Worm (Caenorhabditis elegans): ENCODE results near the gene C50F4.8.

Gene C50F4.8

ce11 chrV:9480566-9480965 is 38.1 kb downstream of the C50F4.8 start, which contains the start of gene K06A4.6:
Gene K06A4.6, minus strand, starts transcription at chrV:9480666.
- TF ChIP-seq tbx-2 (tag; optimal IDR thresholded peaks at IDR 0.05) (no peak), fos-1 (tag; optimal IDR thresholded peaks at IDR 0.05) (no peak), lin-39 (tag; optimal IDR thresholded peaks at IDR 0.05) (no peak), skn-1 (tag; optimal IDR thresholded peaks at IDR 0.05) (no peak), ztf-11 (tag; optimal IDR thresholded peaks at IDR 0.05) (no peak), lsy-12 (tag; optimal IDR thresholded peaks at IDR 0.05) (no peak), jun-1 (tag; optimal IDR thresholded peaks at IDR 0.05) (no peak)

DNA sequence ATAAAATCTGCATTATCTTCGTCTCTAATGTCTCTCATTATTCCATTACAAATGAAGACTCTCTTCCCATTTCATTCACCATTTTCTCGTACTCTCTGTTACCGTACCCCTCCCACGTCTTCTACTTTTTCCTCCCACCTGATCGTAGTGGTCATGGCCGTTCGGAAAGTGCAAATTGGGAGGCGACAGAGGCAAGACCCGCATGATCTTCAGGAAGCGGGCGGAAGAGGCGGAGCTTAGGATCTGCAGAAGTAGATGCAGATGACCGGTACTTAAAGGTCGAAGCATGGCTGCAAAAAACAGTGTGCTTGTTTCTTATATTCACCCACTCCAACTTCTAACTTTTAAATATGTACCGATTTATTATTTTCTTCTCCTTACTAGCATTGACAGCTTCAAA is 40.8 kb downstream of the C50F4.8 start, which contains the start of gene nas-3:
Gene nas-3, plus strand, starts transcription at position 301 of the 400 bp plus-strand sequence.
- TF ChIP-seq R02D3.7 (tag; optimal IDR thresholded peaks at IDR 0.05) (no peak), nhr-28 (tag; optimal IDR thresholded peaks at IDR 0.05) (no peak), unc-62 (GFP tag; optimal IDR thresholded peaks at IDR 0.05) (no peak), ceh-82 (tag; optimal IDR thresholded peaks at IDR 0.05) (no peak), fos-1 (tag; optimal IDR thresholded peaks at IDR 0.05) (no peak), ceh-28 (tag; optimal IDR thresholded peaks at IDR 0.05) (no peak), fkh-2 (tag; optimal IDR thresholded peaks at IDR 0.05) (no peak), pqm-1 (tag; optimal IDR thresholded peaks at IDR 0.05) (no peak), aly-2 (tag; optimal IDR thresholded peaks at IDR 0.05) (no peak), ama-1 (optimal IDR thresholded peaks at IDR 0.05) (no peak), tbx-2 (tag; optimal IDR thresholded peaks at IDR 0.05) (no peak), unc-39 (tag; optimal IDR thresholded peaks at IDR 0.05) (no peak), lsy-12 (tag; optimal IDR thresholded peaks at IDR 0.05) (no peak), nhr-237 (tag; optimal IDR thresholded peaks at IDR 0.05) (no peak), snpc-4 (tag; optimal IDR thresholded peaks at IDR 0.05) (no peak), nfya-1 (tag; optimal IDR thresholded peaks at IDR 0.05; ENCODE audit: insufficient read depth) (no peak), egl-5 (tag; optimal IDR thresholded peaks at IDR 0.05) (no peak), nhr-23 (tag; optimal IDR thresholded peaks at IDR 0.05) (no peak), fkh-10 (GFP tag; optimal IDR thresholded peaks at IDR 0.05) (no peak)

DNA sequence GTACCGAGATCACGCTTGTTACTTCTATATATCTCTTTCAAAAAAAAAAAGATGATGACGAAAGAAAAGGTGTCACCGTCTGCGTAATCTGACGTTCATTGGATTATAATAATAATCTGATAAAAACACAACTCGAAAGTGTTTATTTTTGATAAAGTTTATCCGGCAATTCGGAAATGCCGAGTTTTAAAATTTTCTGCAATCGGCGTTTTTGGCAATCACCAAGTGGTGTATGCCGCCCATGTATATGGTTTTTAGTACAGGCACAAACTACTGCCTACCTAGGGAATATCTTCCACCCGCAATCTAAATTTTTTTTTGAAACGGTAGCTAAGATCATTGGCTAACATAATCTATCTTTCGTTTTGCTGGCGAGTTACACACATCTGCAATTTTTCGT is 44.7 kb downstream of the C50F4.8 start:
- TF ChIP-seq nhr-28 (tag; optimal IDR thresholded peaks at IDR 0.05): no peak
- no peak for TF ChIP-seq snpc-4 (tag; optimal IDR thresholded peaks at IDR 0.05)
- no peak for TF ChIP-seq daf-12 (tag; optimal IDR thresholded peaks at IDR 0.05)
- TF ChIP-seq fkh-2 (tag; optimal IDR thresholded peaks at IDR 0.05): no peak
- no peak for TF ChIP-seq mdl-1 (tag; optimal IDR thresholded peaks at IDR 0.05)
- no peak for TF ChIP-seq nhr-12 (tag; optimal IDR thresholded peaks at IDR 0.05)
- no peak for TF ChIP-seq lsy-12 (tag; optimal IDR thresholded peaks at IDR 0.05)
- TF ChIP-seq jun-1 (tag; optimal IDR thresholded peaks at IDR 0.05): no peak
- no peak for TF ChIP-seq lin-15B (tag; optimal IDR thresholded peaks at IDR 0.05)
- no peak for TF ChIP-seq ztf-4 (tag; optimal IDR thresholded peaks at IDR 0.05)
- no peak for TF ChIP-seq nhr-67 (tag; optimal IDR thresholded peaks at IDR 0.05)

DNA sequence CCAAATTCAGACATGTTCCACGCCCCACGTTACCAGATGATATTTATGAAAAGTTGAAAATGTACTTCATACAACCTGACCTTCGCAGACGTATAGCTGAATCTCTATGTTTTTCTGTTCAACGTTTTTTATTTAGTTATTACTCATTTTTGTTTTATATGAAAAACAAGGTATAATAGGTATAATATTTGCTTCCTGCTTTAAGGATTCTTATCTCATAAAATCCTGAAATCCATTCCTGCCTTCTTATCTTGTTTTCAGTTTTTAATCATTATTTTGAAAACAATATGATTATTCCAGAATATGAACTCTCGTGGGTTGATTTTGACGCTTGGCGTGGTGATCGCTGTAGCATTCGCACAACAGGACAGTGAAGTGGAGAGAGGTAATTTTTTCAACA is 47.0 kb downstream of the C50F4.8 start, which contains the start of gene flp-6:
Gene flp-6, plus strand, starts transcription at position 301 of the 400 bp plus-strand sequence.
- TF ChIP-seq lsy-12 (tag; optimal IDR thresholded peaks at IDR 0.05) (no peak), lin-39 (tag; optimal IDR thresholded peaks at IDR 0.05) (no peak), aly-2 (tag; optimal IDR thresholded peaks at IDR 0.05) (no peak), egl-5 (tag; optimal IDR thresholded peaks at IDR 0.05) (no peak), nhr-237 (tag; optimal IDR thresholded peaks at IDR 0.05) (no peak), eor-1 (tag; optimal IDR thresholded peaks at IDR 0.05) (no peak), daf-12 (tag; optimal IDR thresholded peaks at IDR 0.05) (no peak), elt-2 (tag; optimal IDR thresholded peaks at IDR 0.05) (no peak), jun-1 (tag; optimal IDR thresholded peaks at IDR 0.05) (no peak), ceh-28 (tag; optimal IDR thresholded peaks at IDR 0.05) (no peak), elt-3 (tag; optimal IDR thresholded peaks at IDR 0.05) (no peak), fkh-2 (tag; optimal IDR thresholded peaks at IDR 0.05) (no peak), nfya-1 (tag; optimal IDR thresholded peaks at IDR 0.05; ENCODE audit: insufficient read depth) (no peak), fos-1 (tag; optimal IDR thresholded peaks at IDR 0.05) (no peak), tbx-2 (tag; optimal IDR thresholded peaks at IDR 0.05) (no peak)
